Fruit fly (Drosophila melanogaster) whole organism, adult: ENCODE data around the gene Rsph3.

ENCODE experiments used
- CG7045 ChIP-seq: fragments of 200-800 bp; sonication (Bioruptor generic); optimal IDR thresholded peaks from 2 replicates; lab custom pipeline; 2017; ENCODE audit warnings: missing biosample characterization, mild to moderate bottlenecking, missing genetic modification characterization
- bab1 ChIP-seq: fragments of 200-800 bp; sonication (Bioruptor generic); optimal IDR thresholded peaks from 3 replicates; lab custom pipeline; 2019; ENCODE audit warnings: missing biosample characterization, mild to moderate bottlenecking, missing genetic modification characterization, moderate library complexity

DNA sequence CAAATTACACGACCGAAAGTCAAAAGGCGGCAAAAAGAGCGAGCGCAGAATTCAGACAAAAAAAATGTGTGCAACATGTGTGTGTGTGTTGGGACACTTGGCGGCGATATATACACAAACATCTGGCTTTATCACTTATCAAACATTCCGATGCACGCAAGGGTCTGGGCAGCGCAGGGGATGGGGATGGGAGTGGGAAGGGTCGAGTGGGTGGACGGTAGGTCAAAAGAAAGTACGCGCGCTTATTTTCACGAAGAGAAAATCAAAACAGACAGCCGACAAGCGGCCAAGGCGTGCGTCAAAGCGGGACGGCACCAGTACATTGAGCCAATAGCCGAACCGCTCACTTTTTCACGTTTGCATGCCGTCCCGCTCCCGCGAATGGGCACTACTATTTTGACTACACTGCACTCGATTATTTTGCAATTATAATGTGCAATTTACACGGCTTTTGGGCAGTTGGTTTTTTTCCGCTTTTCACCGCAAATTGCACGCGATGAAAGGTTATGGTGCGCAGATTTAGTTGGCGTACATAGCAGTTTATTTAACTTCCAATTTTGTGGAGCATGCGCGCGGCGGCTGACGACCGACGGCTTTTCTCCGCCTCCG, 20.8 kb downstream of the Rsph3 start:
- TF ChIP-seq CG7045 (GFP tag; lab: Kevin White, UChicago) (peak; percentile 11), bab1 (no peak)
